Fruit fly (Drosophila melanogaster) whole organism, embryonic: Measurements from ENCODE around the gene pps.
A peak's percentile ranks its signal among the peaks of the same experiment; 100 is the strongest.

Experiments used
- B-H2 ChIP-seq: fragments of 200-800 bp; sonication (Bioruptor generic); optimal IDR thresholded peaks from 2 replicates; lab custom pipeline; 2018; ENCODE audit warnings: missing biosample characterization, mild to moderate bottlenecking, missing genetic modification characterization
- BEAF-32 ChIP-seq: fragments of 200-800 bp; sonication (Bioruptor generic); optimal IDR thresholded peaks from 3 replicates; lab custom pipeline; 2017; ENCODE audit warnings: missing biosample characterization, missing genetic modification characterization, mild to moderate bottlenecking, moderate library complexity, missing genetic modification reagents
- CG11093 ChIP-seq: fragments of 200-800 bp; sonication (Bioruptor generic); IDR thresholded peaks from 3 replicates; pipeline ENCODE4 v1.3.6; 2022; ENCODE audit warnings: missing biosample characterization, missing genetic modification characterization
- CG12104 ChIP-seq: fragments of 200-800 bp; sonication (Bioruptor generic); optimal IDR thresholded peaks from 3 replicates; lab custom pipeline; 2016; ENCODE audit warnings: missing biosample characterization, missing genetic modification characterization
- CG12744 ChIP-seq: fragments of 200-800 bp; sonication (Bioruptor generic); optimal IDR thresholded peaks from 2 replicates; lab custom pipeline; 2016; ENCODE audit warnings: missing biosample characterization, missing genetic modification characterization
- CG14014 ChIP-seq: fragments of 200-800 bp; sonication (Bioruptor generic); IDR thresholded peaks from 2 replicates; pipeline ENCODE4 v1.3.6; 2022; ENCODE audit warnings: missing biosample characterization, missing genetic modification characterization
- CG14667 ChIP-seq: fragments of 200-800 bp; sonication (Bioruptor generic); IDR thresholded peaks from 2 replicates; pipeline ENCODE4 v1.3.6; 2022; ENCODE audit warnings: missing biosample characterization, missing genetic modification characterization
- CG14860 ChIP-seq: fragments of 200-800 bp; sonication (Bioruptor generic); IDR thresholded peaks from 3 replicates; pipeline ENCODE4 v1.3.6; 2022; ENCODE audit warnings: missing biosample characterization, missing genetic modification characterization; ENCODE audit not compliant: partially characterized antibody
- CG1602 ChIP-seq: fragments of 200-800 bp; sonication (Bioruptor generic); optimal IDR thresholded peaks from 3 replicates; lab custom pipeline; 2016; ENCODE audit warnings: missing biosample characterization, missing genetic modification characterization
- CG16779 ChIP-seq: fragments of 200-800 bp; sonication (Bioruptor generic); IDR thresholded peaks from 2 replicates; pipeline ENCODE4 v1.3.6; 2022; ENCODE audit warnings: missing biosample characterization, missing genetic modification characterization
- CG17359 ChIP-seq: fragments of 200-800 bp; sonication (Bioruptor generic); optimal IDR thresholded peaks from 3 replicates; lab custom pipeline; 2018; ENCODE audit warnings: missing biosample characterization, mild to moderate bottlenecking, missing genetic modification characterization, moderate library complexity
- CG18476 ChIP-seq: fragments of 200-800 bp; sonication (Bioruptor generic); optimal IDR thresholded peaks from 2 replicates; lab custom pipeline; 2016; ENCODE audit warnings: missing biosample characterization, mild to moderate bottlenecking, missing genetic modification characterization
- CG2116 ChIP-seq: fragments of 200-800 bp; sonication (Bioruptor generic); optimal IDR thresholded peaks from 3 replicates; lab custom pipeline; 2018; ENCODE audit warnings: missing biosample characterization, mild to moderate bottlenecking, missing genetic modification characterization
- CG30020 ChIP-seq: fragments of 200-800 bp; optimal IDR thresholded peaks from 2 replicates; lab custom pipeline; 2019; ENCODE audit warnings: missing biosample characterization, mild to moderate bottlenecking, missing genetic modification characterization, moderate library complexity
- CG31441 ChIP-seq: fragments of 200-800 bp; sonication (Bioruptor generic); IDR thresholded peaks from 2 replicates; pipeline ENCODE4 v1.3.6; 2022; ENCODE audit warnings: missing biosample characterization, missing genetic modification characterization
- CG3847 ChIP-seq: fragments of 200-800 bp; sonication (Bioruptor generic); IDR thresholded peaks from 2 replicates; pipeline ENCODE4 v1.3.6; 2022; ENCODE audit warnings: missing biosample characterization, missing genetic modification characterization
- CG4328 ChIP-seq: fragments of 200-800 bp; sonication (Bioruptor generic); optimal IDR thresholded peaks from 3 replicates; lab custom pipeline; 2017; ENCODE audit warnings: missing biosample characterization, missing genetic modification reagents, missing genetic modification characterization
- CG4730 ChIP-seq: fragments of 200-800 bp; sonication (Bioruptor generic); IDR thresholded peaks from 2 replicates; pipeline ENCODE4 v1.3.6; 2022; ENCODE audit warnings: missing biosample characterization, missing genetic modification characterization
- CG8765 ChIP-seq: fragments of 200-800 bp; sonication (Bioruptor generic); IDR thresholded peaks from 2 replicates; pipeline ENCODE4 v1.3.6; 2022; ENCODE audit warnings: missing biosample characterization, missing genetic modification characterization
- CrebB ChIP-seq: fragments of 200-800 bp; sonication (Bioruptor generic); optimal IDR thresholded peaks from 3 replicates; lab custom pipeline; 2018; ENCODE audit warnings: missing biosample characterization, mild to moderate bottlenecking, missing genetic modification characterization
- Elba2 ChIP-seq: fragments of 200-800 bp; sonication (Bioruptor generic); optimal IDR thresholded peaks from 3 replicates; lab custom pipeline; 2016; ENCODE audit warnings: missing biosample characterization, missing genetic modification characterization
- H15 ChIP-seq: fragments of 200-800 bp; sonication (Bioruptor generic); IDR thresholded peaks from 3 replicates; pipeline ENCODE4 v1.3.6; 2022; ENCODE audit warnings: missing biosample characterization, missing genetic modification characterization
- Hand ChIP-seq: fragments of 200-800 bp; sonication (Bioruptor generic); optimal IDR thresholded peaks from 2 replicates; lab custom pipeline; 2017; ENCODE audit warnings: mild to moderate bottlenecking, missing biosample characterization, missing genetic modification reagents, missing genetic modification characterization
- Hmr ChIP-seq: fragments of 200-800 bp; sonication (Bioruptor generic); optimal IDR thresholded peaks from 3 replicates; lab custom pipeline; 2017; ENCODE audit warnings: mild to moderate bottlenecking, missing biosample characterization, missing genetic modification reagents, missing genetic modification characterization
- Lhr ChIP-seq: fragments of 200-800 bp; sonication (Bioruptor generic); optimal IDR thresholded peaks from 3 replicates; lab custom pipeline; 2017; ENCODE audit warnings: mild to moderate bottlenecking, missing biosample characterization, missing genetic modification reagents, missing genetic modification characterization
- Max ChIP-seq: fragments of 200-800 bp; sonication (Bioruptor generic); optimal IDR thresholded peaks from 2 replicates; lab custom pipeline; 2016; ENCODE audit warnings: missing biosample characterization, mild to moderate bottlenecking, missing genetic modification characterization
- Myb ChIP-seq: fragments of 200-800 bp; sonication (Bioruptor generic); optimal IDR thresholded peaks from 2 replicates; lab custom pipeline; 2016; ENCODE audit warnings: missing biosample characterization, missing genetic modification characterization
- NC2β ChIP-seq: fragments of 200-800 bp; sonication (Bioruptor generic); optimal IDR thresholded peaks from 2 replicates; lab custom pipeline; 2016; ENCODE audit warnings: missing biosample characterization, missing genetic modification characterization
- NK7.1 ChIP-seq: fragments of 200-800 bp; sonication (Bioruptor generic); optimal IDR thresholded peaks from 3 replicates; lab custom pipeline; 2016; ENCODE audit warnings: missing biosample characterization, missing genetic modification characterization
- Nf-YA ChIP-seq: fragments of 200-800 bp; sonication (Bioruptor generic); IDR thresholded peaks from 2 replicates; pipeline ENCODE4 v1.3.6; 2022; ENCODE audit warnings: missing biosample characterization, missing genetic modification characterization
- Nf-YC ChIP-seq: fragments of 200-800 bp; optimal IDR thresholded peaks from 3 replicates; lab custom pipeline; 2019; ENCODE audit warnings: missing biosample characterization, mild to moderate bottlenecking, missing genetic modification characterization, moderate library complexity
- Ptx1 ChIP-seq: fragments of 200-800 bp; sonication (Bioruptor generic); IDR thresholded peaks from 2 replicates; pipeline ENCODE4 v1.3.6; 2022; ENCODE audit warnings: missing biosample characterization, missing genetic modification characterization
- Side ChIP-seq: fragments of 200-800 bp; sonication (Bioruptor generic); optimal IDR thresholded peaks from 2 replicates; lab custom pipeline; 2016; ENCODE audit warnings: missing biosample characterization, missing genetic modification characterization
- TFAM ChIP-seq: fragments of 200-800 bp; sonication (Bioruptor generic); optimal IDR thresholded peaks from 2 replicates; lab custom pipeline; 2017; ENCODE audit warnings: missing biosample characterization, missing genetic modification characterization, inconsistent platforms
- Usf ChIP-seq: fragments of 200-800 bp; sonication (Bioruptor generic); optimal IDR thresholded peaks from 2 replicates; lab custom pipeline; 2017; ENCODE audit warnings: missing genotype, missing biosample characterization, missing genetic modification characterization
- ap ChIP-seq: fragments of 200-800 bp; sonication (Bioruptor generic); IDR thresholded peaks from 2 replicates; pipeline ENCODE4 v1.3.6; 2022; ENCODE audit warnings: missing biosample characterization, missing genetic modification characterization
- bab2 ChIP-seq: fragments of 200-800 bp; sonication (Bioruptor generic); optimal IDR thresholded peaks from 2 replicates; lab custom pipeline; 2016; ENCODE audit warnings: missing biosample characterization, missing genetic modification characterization
- btn ChIP-seq: fragments of 200-800 bp; sonication (Bioruptor generic); optimal IDR thresholded peaks from 2 replicates; lab custom pipeline; 2016; ENCODE audit warnings: missing biosample characterization, missing genetic modification characterization
- chn ChIP-seq: fragments of 200-800 bp; sonication (Bioruptor generic); optimal IDR thresholded peaks from 2 replicates; lab custom pipeline; 2016; ENCODE audit warnings: missing biosample characterization, missing genetic modification characterization
- dmrt11E ChIP-seq: fragments of 200-800 bp; sonication (Bioruptor generic); optimal IDR thresholded peaks from 3 replicates; lab custom pipeline; 2018; ENCODE audit warnings: missing biosample characterization, mild to moderate bottlenecking, missing genetic modification characterization, moderate library complexity
- dysf ChIP-seq: fragments of 200-800 bp; sonication (Bioruptor generic); IDR thresholded peaks from 3 replicates; pipeline ENCODE4 v1.3.6; 2022; ENCODE audit warnings: missing biosample characterization, missing genetic modification characterization
- gce ChIP-seq: fragments of 200-800 bp; sonication (Bioruptor generic); IDR thresholded peaks from 3 replicates; pipeline ENCODE4 v1.3.6; 2022; ENCODE audit warnings: missing biosample characterization, missing genetic modification characterization
- gem ChIP-seq: fragments of 200-800 bp; sonication (Bioruptor generic); optimal IDR thresholded peaks from 2 replicates; lab custom pipeline; 2019; ENCODE audit warnings: missing biosample characterization, mild to moderate bottlenecking, missing genetic modification characterization, moderate library complexity
- hbn ChIP-seq: fragments of 200-800 bp; sonication (Bioruptor generic); IDR thresholded peaks from 2 replicates; pipeline ENCODE4 v1.3.6; 2022; ENCODE audit warnings: missing biosample characterization, missing genetic modification characterization; ENCODE audit not compliant: partially characterized antibody
- p53 ChIP-seq: fragments of 200-800 bp; sonication (Bioruptor generic); optimal IDR thresholded peaks from 2 replicates; lab custom pipeline; 2016; ENCODE audit warnings: missing biosample characterization, missing genetic modification characterization
- rib ChIP-seq: fragments of 200-800 bp; sonication (Bioruptor generic); IDR thresholded peaks from 2 replicates; pipeline ENCODE4 v1.3.6; 2022; ENCODE audit warnings: missing biosample characterization, missing genetic modification characterization
- schlank ChIP-seq: fragments of 200-800 bp; sonication (Bioruptor generic); optimal IDR thresholded peaks from 2 replicates; lab custom pipeline; 2018; ENCODE audit warnings: missing biosample characterization, mild to moderate bottlenecking, missing genetic modification characterization
- trem ChIP-seq: fragments of 200-800 bp; optimal IDR thresholded peaks from 3 replicates; lab custom pipeline; 2019; ENCODE audit warnings: missing biosample characterization, mild to moderate bottlenecking, missing genetic modification characterization, moderate library complexity
- wek ChIP-seq: fragments of 200-800 bp; sonication (Bioruptor generic); optimal IDR thresholded peaks from 3 replicates; lab custom pipeline; 2018; ENCODE audit warnings: missing biosample characterization, mild to moderate bottlenecking, missing genetic modification characterization, moderate library complexity
- zfh1 ChIP-seq: fragments of 200-800 bp; sonication (Bioruptor generic); IDR thresholded peaks from 3 replicates; pipeline ENCODE4 v1.3.6; 2022; ENCODE audit warnings: missing biosample characterization, missing genetic modification characterization

The pps gene

dm6 chr3R:12425510-12426309 lies 12.1 kb downstream of the pps start, which contains the start of gene Pp1-87B (continued):
- TF ChIP-seq Lhr (GFP tag; lab: Kevin White, UChicago) = peak; percentile 85
- no peak for TF ChIP-seq CG14014 (GFP tag; lab: Robert Waterston, UW)
- peak; percentile 70 for TF ChIP-seq BEAF-32 (GFP tag; lab: Kevin White, UChicago)
- TF ChIP-seq CG4730 (GFP tag; lab: Robert Waterston, UW) = no peak
- TF ChIP-seq gem (tag; lab: Kevin White, UChicago) = no peak
- TF ChIP-seq bab2 (GFP tag; lab: Kevin White, UChicago) = no peak
- TF ChIP-seq Myb = peak; percentile 74
- peak; percentile 64 for TF ChIP-seq CG3847 (GFP tag; lab: Robert Waterston, UW)
- TF ChIP-seq Usf (GFP tag; lab: Kevin White, UChicago) = peak; percentile 29
- no peak for TF ChIP-seq btn
- TF ChIP-seq NC2β (GFP tag; lab: Kevin White, UChicago) = no peak
- peak; percentile 32 for TF ChIP-seq Hmr (GFP tag; lab: Kevin White, UChicago)
- peak; percentile 28 for TF ChIP-seq trem (tag; lab: Kevin White, UChicago)
- TF ChIP-seq Side (GFP tag; lab: Kevin White, UChicago) = peak; percentile 32
- TF ChIP-seq p53 (GFP tag; lab: Kevin White, UChicago) = peak; percentile 14
- no peak for TF ChIP-seq NK7.1 (GFP tag; lab: Kevin White, UChicago)
- peak; percentile 32 for TF ChIP-seq CG4328 (GFP tag; lab: Kevin White, UChicago)
- TF ChIP-seq CG12744 (GFP tag; lab: Kevin White, UChicago) = no peak
- no peak for TF ChIP-seq gce (GFP tag; lab: Robert Waterston, UW)
- TF ChIP-seq dysf = 0 out of 3 replicates have a peak, but pooled peaks have one; percentile 7
- TF ChIP-seq CG31441 (GFP tag; lab: Robert Waterston, UW) = peak; percentile 25; the same call in 1 of the 2 replicates
- TF ChIP-seq dmrt11E (tag; lab: Kevin White, UChicago) = no peak
- no peak for TF ChIP-seq Nf-YA (GFP tag; lab: Robert Waterston, UW)
- no peak for TF ChIP-seq B-H2 (GFP tag; lab: Kevin White, UChicago)
- no peak for TF ChIP-seq schlank (tag; lab: Kevin White, UChicago)
- TF ChIP-seq zfh1 = no peak
- no peak for TF ChIP-seq CG14860
- TF ChIP-seq rib (GFP tag; lab: Robert Waterston, UW) = no peak
- TF ChIP-seq wek = no peak
- TF ChIP-seq H15 = no peak
- peak; percentile 45 for TF ChIP-seq CG30020 (tag; lab: Kevin White, UChicago)
- TF ChIP-seq CG18476 (GFP tag; lab: Kevin White, UChicago) = no peak
- TF ChIP-seq Hand (GFP tag; lab: Kevin White, UChicago) = no peak
- no peak for TF ChIP-seq Ptx1 (GFP tag; lab: Robert Waterston, UW)
- no peak for TF ChIP-seq CG17359
- no peak for TF ChIP-seq ap (GFP tag; lab: Robert Waterston, UW)
- no peak for TF ChIP-seq chn (GFP tag; lab: Kevin White, UChicago)
- peak; percentile 98 for TF ChIP-seq Elba2 (GFP tag; lab: Kevin White, UChicago)
- peak; percentile 46 for TF ChIP-seq Nf-YC (tag; lab: Kevin White, UChicago)
- TF ChIP-seq CrebB (tag; lab: Kevin White, UChicago) = no peak
- peak; percentile 36 for TF ChIP-seq CG12104
- peak; percentile 27 for TF ChIP-seq Max (GFP tag; lab: Kevin White, UChicago)
- no peak for TF ChIP-seq CG1602
- 0 out of 2 replicates have a peak, but pooled peaks have one; percentile 28 for TF ChIP-seq hbn (GFP tag; lab: Robert Waterston, UW)
- TF ChIP-seq TFAM (GFP tag; lab: Kevin White, UChicago) = no peak
- no peak for TF ChIP-seq CG14667 (GFP tag; lab: Robert Waterston, UW)
- TF ChIP-seq CG11093 (GFP tag; lab: Robert Waterston, UW) = no peak
- no peak for TF ChIP-seq CG8765 (GFP tag; lab: Robert Waterston, UW)
- peak; percentile 66 for TF ChIP-seq CG2116
- TF ChIP-seq CG16779 = no peak
